Worm (Caenorhabditis elegans) whole organism, L4 larva: Measurements from ENCODE around the gene rps-30.

Experiments
- F10B5.3 ChIP-seq: sonication (generic microtip); optimal IDR thresholded peaks from 2 replicates; lab custom pipeline; 2016; ENCODE audit warnings: mild to moderate bottlenecking, missing genetic modification characterization, missing compliant biosample characterization
- F37D6.2 ChIP-seq: sonication (generic microtip); optimal IDR thresholded peaks from 2 replicates; lab custom pipeline; 2016; ENCODE audit warnings: mild to moderate bottlenecking, missing genetic modification characterization, missing compliant biosample characterization
- F44E2.7 ChIP-seq: fragments of 200-800 bp; sonication (Bioruptor generic); IDR thresholded peaks from 2 replicates; pipeline ENCODE4 v2.1.2; 2022; ENCODE audit warnings: missing genetic modification characterization, missing compliant biosample characterization
- T20F7.1 ChIP-seq: fragments of 200-800 bp; sonication (Bioruptor generic); optimal IDR thresholded peaks from 2 replicates; lab custom pipeline; 2018; ENCODE audit warnings: mild to moderate bottlenecking, missing genetic modification characterization, missing compliant biosample characterization
- Y5F2A.4 ChIP-seq: fragments of 200-800 bp; sonication (Bioruptor generic); optimal IDR thresholded peaks from 2 replicates; lab custom pipeline; 2018; ENCODE audit warnings: mild to moderate bottlenecking, missing genetic modification characterization, missing compliant biosample characterization
- Y75B8A.6 ChIP-seq: fragments of 200-800 bp; sonication (Bioruptor generic); IDR thresholded peaks from 2 replicates; pipeline ENCODE4 v1.3.6; 2022; ENCODE audit warnings: missing genetic modification reagents, missing genetic modification characterization, missing compliant biosample characterization
- ZK337.2 ChIP-seq: fragments of 200-800 bp; sonication (Bioruptor generic); IDR thresholded peaks from 2 replicates; pipeline ENCODE4 v1.3.6; 2022; ENCODE audit warnings: missing genetic modification reagents, missing genetic modification characterization, missing compliant biosample characterization
- ceh-20 ChIP-seq: fragments of 200-800 bp; sonication (Bioruptor generic); IDR thresholded peaks from 2 replicates; pipeline ENCODE4 v1.3.6; 2022; ENCODE audit warnings: missing genetic modification reagents, missing genetic modification characterization, missing compliant biosample characterization
- ceh-28 ChIP-seq: fragments of 150-350 bp; optimal IDR thresholded peaks from 2 replicates; lab custom pipeline; 2014; ENCODE audit warnings: missing biosample characterization, missing genetic modification reagents, missing genetic modification characterization
- ceh-44 ChIP-seq: fragments of 200-800 bp; sonication (Bioruptor generic); IDR thresholded peaks from 2 replicates; pipeline ENCODE4 v1.3.6; 2022; ENCODE audit warnings: missing genetic modification reagents, missing genetic modification characterization, missing compliant biosample characterization
- ceh-62 ChIP-seq: sonication (generic microtip); optimal IDR thresholded peaks from 2 replicates; lab custom pipeline; 2017; ENCODE audit warnings: missing biosample characterization, missing genetic modification characterization
- ctbp-1 ChIP-seq: fragments of 200-800 bp; sonication (Bioruptor generic); IDR thresholded peaks from 2 replicates; pipeline ENCODE4 v1.3.6; 2022; ENCODE audit warnings: missing genetic modification reagents, missing genetic modification characterization, missing compliant biosample characterization
- daf-19 ChIP-seq: fragments of 200-800 bp; sonication (Bioruptor generic); conservative IDR thresholded peaks from 2 replicates; pipeline ENCODE4 v1.3.6; 2022; ENCODE audit warnings: missing genetic modification characterization, missing compliant biosample characterization
- dmd-9 ChIP-seq: fragments of 200-800 bp; sonication (Bioruptor generic); IDR thresholded peaks from 2 replicates; pipeline ENCODE4 v1.3.6; 2022; ENCODE audit warnings: missing genetic modification reagents, missing genetic modification characterization, missing compliant biosample characterization
- dpl-1 ChIP-seq: fragments of 150-350 bp; optimal IDR thresholded peaks from 2 replicates; lab custom pipeline; 2014; ENCODE audit warnings: missing biosample characterization, missing genetic modification reagents, missing genetic modification characterization
- duxl-1 ChIP-seq: sonication (generic microtip); optimal IDR thresholded peaks from 2 replicates; lab custom pipeline; 2016; ENCODE audit warnings: mild to moderate bottlenecking, missing genetic modification characterization, moderate library complexity, missing compliant biosample characterization; ENCODE audit not compliant: poor library complexity
- egl-27 ChIP-seq: sonication (generic microtip); optimal IDR thresholded peaks from 3 replicates; lab custom pipeline; 2017; ENCODE audit warnings: missing biosample characterization, missing genetic modification reagents, missing genetic modification characterization
- hif-1 ChIP-seq, 2 experiments: sonication (generic microtip); optimal IDR thresholded peaks; 2 replicates each; lab custom pipeline; 2016 to 2017; ENCODE audit warnings: missing compliant biosample characterization in 2 of 2, missing genetic modification characterization in 2 of 2, missing genetic modification reagents in 2 of 2, missing genotype in 2 of 2, mild to moderate bottlenecking in 1 of 2
- hlh-11 ChIP-seq: fragments of 200-800 bp; sonication (Bioruptor generic); optimal IDR thresholded peaks from 2 replicates; lab custom pipeline; 2018; ENCODE audit warnings: mild to moderate bottlenecking, missing genetic modification characterization, missing compliant biosample characterization
- hmg-1.1 ChIP-seq: fragments of 200-800 bp; sonication (Bioruptor generic); IDR thresholded peaks from 2 replicates; pipeline ENCODE4 v1.3.6; 2022; ENCODE audit warnings: missing genetic modification reagents, missing genetic modification characterization, missing compliant biosample characterization
- lin-1 ChIP-seq: fragments of 200-800 bp; sonication (Bioruptor generic); IDR thresholded peaks from 2 replicates; pipeline ENCODE4 v1.3.6; 2022; ENCODE audit warnings: missing genetic modification reagents, missing genetic modification characterization, missing compliant biosample characterization
- lin-13 ChIP-seq: fragments of 150-350 bp; optimal IDR thresholded peaks from 2 replicates; lab custom pipeline; 2014; ENCODE audit warnings: missing biosample characterization, missing genetic modification reagents, missing genetic modification characterization
- lin-15B ChIP-seq: fragments of 150-350 bp; sonication (generic microtip); optimal IDR thresholded peaks from 3 replicates; lab custom pipeline; 2014; ENCODE audit warnings: missing biosample characterization, missing genetic modification characterization
- lin-29 ChIP-seq: fragments of 200-800 bp; sonication (Bioruptor generic); IDR thresholded peaks from 2 replicates; pipeline ENCODE4 v1.3.6; 2022; ENCODE audit warnings: missing genetic modification reagents, missing genetic modification characterization, missing compliant biosample characterization
- lin-38 ChIP-seq: fragments of 200-800 bp; sonication (Bioruptor generic); IDR thresholded peaks from 2 replicates; pipeline ENCODE4 v1.3.6; 2022; ENCODE audit warnings: missing genetic modification reagents, missing genetic modification characterization, missing compliant biosample characterization
- lin-39 ChIP-seq: fragments of 150-350 bp; optimal IDR thresholded peaks from 2 replicates; lab custom pipeline; 2014; ENCODE audit warnings: missing biosample characterization, missing genetic modification reagents, missing genetic modification characterization
- lir-3 ChIP-seq: sonication (generic microtip); optimal IDR thresholded peaks from 2 replicates; lab custom pipeline; 2016; ENCODE audit warnings: mild to moderate bottlenecking, missing genetic modification characterization, missing compliant biosample characterization
- lsy-2 ChIP-seq, 2 experiments: fragments of 150-350 bp in 1 of 2; sonication (generic microtip) in 1 of 2; optimal IDR thresholded peaks; 2 replicates each; lab custom pipeline; 2014 to 2017; ENCODE audit warnings: missing biosample characterization in 2 of 2, missing genetic modification characterization in 2 of 2
- madf-5 ChIP-seq, 2 experiments: fragments of 200-800 bp; sonication (Bioruptor generic); IDR thresholded peaks; 2 replicates each; pipeline ENCODE4 v1.3.6; 2022; ENCODE audit warnings: missing compliant biosample characterization in 2 of 2, missing genetic modification characterization in 2 of 2
- mdl-1 ChIP-seq, 2 experiments: fragments of 150-350 bp in 1 of 2; sonication (generic microtip) in 1 of 2; optimal IDR thresholded peaks; 2 replicates each; lab custom pipeline; 2014 to 2017; ENCODE audit warnings: missing biosample characterization in 2 of 2, missing genetic modification characterization in 2 of 2
- mep-1 ChIP-seq: fragments of 150-350 bp; sonication (generic microtip); optimal IDR thresholded peaks from 3 replicates; lab custom pipeline; 2014; ENCODE audit warnings: missing biosample characterization, missing genetic modification characterization
- mes-2 ChIP-seq: sonication (generic microtip); optimal IDR thresholded peaks from 2 replicates; lab custom pipeline; 2016; ENCODE audit warnings: missing genotype, mild to moderate bottlenecking, missing genetic modification characterization, missing compliant biosample characterization; ENCODE audit not compliant: poor library complexity, severe bottlenecking
- mxl-3 ChIP-seq: fragments of 200-800 bp; sonication (Bioruptor generic); optimal IDR thresholded peaks from 2 replicates; lab custom pipeline; 2018; ENCODE audit warnings: mild to moderate bottlenecking, missing genetic modification characterization, missing compliant biosample characterization
- nhr-11 ChIP-seq: fragments of 150-350 bp; optimal IDR thresholded peaks from 2 replicates; lab custom pipeline; 2014; ENCODE audit warnings: missing biosample characterization, missing genetic modification characterization
- nhr-111 ChIP-seq: fragments of 200-800 bp; sonication (Bioruptor generic); optimal IDR thresholded peaks from 2 replicates; lab custom pipeline; 2018; ENCODE audit warnings: mild to moderate bottlenecking, missing genetic modification characterization, missing compliant biosample characterization
- nhr-41 ChIP-seq: fragments of 200-800 bp; sonication (Bioruptor generic); IDR thresholded peaks from 2 replicates; pipeline ENCODE4 v1.3.6; 2022; ENCODE audit warnings: missing genetic modification reagents, missing genetic modification characterization, missing compliant biosample characterization
- nhr-42 ChIP-seq: fragments of 200-800 bp; sonication (Bioruptor generic); IDR thresholded peaks from 2 replicates; pipeline ENCODE4 v1.3.6; 2022; ENCODE audit warnings: missing genetic modification characterization, missing compliant biosample characterization
- nhr-77 ChIP-seq: fragments of 150-350 bp; optimal IDR thresholded peaks from 2 replicates; lab custom pipeline; 2014; ENCODE audit warnings: missing biosample characterization, missing genetic modification characterization
- pha-4 ChIP-seq, 2 experiments: fragments of 150-350 bp in 1 of 2; fragments of 200-800 bp in 1 of 2; sonication (Bioruptor generic) in 1 of 2; IDR thresholded peaks in 1 of 2; optimal IDR thresholded peaks in 1 of 2; 2 replicates each; pipeline versions ENCODE4 v1.3.6 to Lab custom; 2014 to 2022; ENCODE audit warnings: missing genetic modification characterization in 2 of 2, missing genetic modification reagents in 2 of 2, missing biosample characterization in 1 of 2, missing compliant biosample characterization in 1 of 2
- pqm-1 ChIP-seq: sonication (generic microtip); optimal IDR thresholded peaks from 2 replicates; lab custom pipeline; 2017; ENCODE audit warnings: missing biosample characterization, missing genetic modification characterization
- rbr-2 ChIP-seq: sonication (generic microtip); optimal IDR thresholded peaks from 2 replicates; lab custom pipeline; 2016; ENCODE audit warnings: missing genotype, missing genetic modification characterization, missing compliant biosample characterization
- set-16 ChIP-seq: fragments of 200-800 bp; sonication (Bioruptor generic); IDR thresholded peaks from 2 replicates; pipeline ENCODE4 v1.3.6; 2022; ENCODE audit warnings: missing genetic modification reagents, missing genetic modification characterization, missing compliant biosample characterization
- snpc-1.2 ChIP-seq: fragments of 200-800 bp; sonication (Bioruptor generic); IDR thresholded peaks from 2 replicates; pipeline ENCODE4 v1.3.6; 2022; ENCODE audit warnings: missing genetic modification reagents, missing genetic modification characterization, missing compliant biosample characterization
- snpc-4 ChIP-seq: fragments of 150-350 bp; optimal IDR thresholded peaks from 2 replicates; lab custom pipeline; 2014; ENCODE audit warnings: missing biosample characterization, missing genetic modification characterization
- tra-1 ChIP-seq: fragments of 200-800 bp; sonication (Bioruptor generic); IDR thresholded peaks from 2 replicates; pipeline ENCODE4 v1.3.6; 2022; ENCODE audit warnings: missing genetic modification reagents, missing genetic modification characterization, missing compliant biosample characterization
- unc-130 ChIP-seq: sonication (generic microtip); optimal IDR thresholded peaks from 2 replicates; lab custom pipeline; 2016; ENCODE audit warnings: missing genetic modification reagents, missing genetic modification characterization, missing compliant biosample characterization
- vab-7 ChIP-seq: fragments of 200-800 bp; sonication (Bioruptor generic); IDR thresholded peaks from 2 replicates; pipeline ENCODE4 v1.3.6; 2022; ENCODE audit warnings: missing genetic modification reagents, missing genetic modification characterization, missing compliant biosample characterization
- zfp-2 ChIP-seq: sonication (generic microtip); optimal IDR thresholded peaks from 2 replicates; lab custom pipeline; 2016; ENCODE audit warnings: mild to moderate bottlenecking, missing genetic modification characterization, missing compliant biosample characterization
- ztf-11 ChIP-seq: fragments of 150-350 bp; optimal IDR thresholded peaks from 2 replicates; lab custom pipeline; 2014; ENCODE audit warnings: missing biosample characterization, missing genetic modification characterization
- ztf-7 ChIP-seq: fragments of 150-350 bp; optimal IDR thresholded peaks from 2 replicates; lab custom pipeline; 2014; ENCODE audit warnings: missing biosample characterization, missing genetic modification characterization

Gene rps-30

DNA sequence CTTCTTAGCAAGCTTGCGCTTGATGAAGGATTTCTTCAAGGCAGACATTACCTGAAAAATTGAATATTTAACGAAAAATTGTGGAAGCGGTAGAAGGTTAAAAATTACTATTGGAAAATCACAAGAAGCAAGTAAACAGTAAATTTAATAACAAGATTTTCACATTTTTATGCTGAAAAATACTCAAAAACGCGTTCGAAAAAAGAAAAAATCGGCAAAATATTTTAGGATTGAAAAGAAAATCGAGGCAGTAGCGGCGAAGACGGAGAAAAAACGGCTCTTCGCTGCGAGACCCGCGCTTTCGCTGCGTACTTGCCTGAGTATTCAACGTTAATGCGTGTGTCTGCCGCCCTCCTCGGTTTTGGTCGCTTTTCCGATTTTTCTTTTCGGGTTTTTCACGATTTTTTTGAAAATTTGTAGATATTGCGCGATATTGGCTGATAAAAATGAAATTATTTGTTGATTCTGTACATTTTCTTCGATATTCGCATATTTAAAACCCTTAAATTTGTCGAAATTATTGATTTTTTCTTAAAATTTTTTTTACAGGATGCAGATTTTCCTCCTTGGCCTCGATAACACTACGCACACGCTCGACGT, at the start of gene rps-30, which contains the start of gene rpl-39:
TSS of gene rps-30 (plus strand) at position 550 of the 600 bp plus-strand sequence.
TSS of gene rpl-39 (minus strand) at position 51 of the 600 bp plus-strand sequence.
- TF ChIP-seq ztf-11 (tag; lab: Kevin White, UChicago) (no peak), pqm-1 (peak; percentile 11), mep-1 (tag; lab: Kevin White, UChicago) (peak; percentile 90), nhr-42 (GFP tag; lab: Robert Waterston, UW) (peak; percentile 74; the same call in 1 of the 2 replicates), nhr-111 (GFP tag; lab: Kevin White, UChicago) (no peak), set-16 (GFP tag; lab: Robert Waterston, UW) (peak; percentile 35; the same call in 1 of the 2 replicates), lin-29 (GFP tag; lab: Robert Waterston, UW) (peak; percentile 58), ZK337.2 (GFP tag; lab: Robert Waterston, UW) (no peak), snpc-1.2 (no peak), lin-13 (GFP tag; lab: Kevin White, UChicago) (peak; percentile 77), mes-2 (tag; lab: Kevin White, UChicago) (peak; percentile 87), egl-27 (tag; lab: Kevin White, UChicago) (no peak), ceh-62 (tag; lab: Kevin White, UChicago) (no peak), tra-1 (GFP tag; lab: Robert Waterston, UW) (no peak), nhr-11 (tag; lab: Kevin White, UChicago) (peak; percentile 87), zfp-2 (tag; lab: Kevin White, UChicago) (no peak), ceh-20 (GFP tag; lab: Robert Waterston, UW) (peak; percentile 80), ztf-7 (tag; lab: Kevin White, UChicago) (peak; percentile 20), rbr-2 (peak; percentile 82), lin-39 (tag; lab: Kevin White, UChicago) (no peak), hif-1 (tag; optimal IDR thresholded peaks at IDR 0.05; lab: Kevin White, UChicago) (peak in 1 of 2 experiments; percentile 83), duxl-1 (peak; percentile 23), Y5F2A.4 (no peak), ceh-28 (tag; lab: Kevin White, UChicago) (no peak), F44E2.7 (GFP tag; lab: Robert Waterston, UW) (no peak), madf-5 (GFP tag; IDR thresholded peaks at IDR 0.05; lab: Robert Waterston, UW) (no peak), pha-4 (GFP tag; IDR thresholded peaks at IDR 0.05; lab: Robert Waterston, UW) (0 out of 2 replicates have a peak, but pooled peaks have one; percentile 38), pha-4 (tag; optimal IDR thresholded peaks at IDR 0.05; lab: Kevin White, UChicago) (peak; percentile 1), T20F7.1 (GFP tag; lab: Kevin White, UChicago) (peak; percentile 82), F10B5.3 (no peak), dpl-1 (GFP tag; lab: Kevin White, UChicago) (peak; percentile 80), lsy-2 (tag; optimal IDR thresholded peaks at IDR 0.05; lab: Kevin White, UChicago) (peak; percentile 4 to 91), unc-130 (GFP tag; lab: Kevin White, UChicago) (peak; percentile 52), hlh-11 (tag; lab: Kevin White, UChicago) (peak; percentile 83), lin-15B (tag; lab: Kevin White, UChicago) (no peak), ceh-44 (GFP tag; lab: Robert Waterston, UW) (no peak), nhr-77 (peak; percentile 96), lin-1 (GFP tag; lab: Robert Waterston, UW) (no peak), ctbp-1 (no peak), vab-7 (GFP tag; lab: Robert Waterston, UW) (0 out of 2 replicates have a peak, but pooled peaks have one; percentile 48), daf-19 (no peak), mdl-1 (tag; optimal IDR thresholded peaks at IDR 0.05; lab: Kevin White, UChicago) (peak in 1 of 2 experiments; percentile 58), nhr-41 (GFP tag; lab: Robert Waterston, UW) (no peak), mxl-3 (GFP tag; lab: Kevin White, UChicago) (peak; percentile 46), hmg-1.1 (GFP tag; lab: Robert Waterston, UW) (peak; percentile 81), lir-3 (tag; lab: Kevin White, UChicago) (no peak), snpc-4 (tag; lab: Kevin White, UChicago) (no peak), Y75B8A.6 (GFP tag; lab: Robert Waterston, UW) (no peak), dmd-9 (GFP tag; lab: Robert Waterston, UW) (no peak), lin-38 (GFP tag; lab: Robert Waterston, UW) (peak; percentile 80), F37D6.2 (tag; lab: Kevin White, UChicago) (peak; percentile 16)
